Fruit fly (Drosophila melanogaster): ENCODE results near the gene tst.

The tst gene

DNA sequence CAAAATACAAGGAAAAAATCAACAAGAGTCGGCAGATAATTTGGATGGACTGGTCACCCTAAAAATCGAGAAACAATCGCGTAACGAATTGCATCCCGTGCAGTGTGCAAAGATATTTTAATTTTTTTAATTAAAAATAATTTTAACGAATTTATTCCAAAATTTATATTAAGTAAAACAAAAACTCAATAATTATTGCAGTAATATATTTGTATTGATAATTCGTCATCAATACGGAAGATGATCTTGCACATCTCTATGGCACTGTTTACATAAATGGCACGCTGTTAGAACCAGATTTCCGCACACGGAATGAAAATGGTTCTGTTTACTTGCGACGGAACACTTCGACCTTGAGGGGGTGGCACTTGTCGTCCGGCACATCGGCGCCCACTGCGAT is at the start of gene tst:
Gene tst, minus strand, starts transcription at position 52 of the 400 bp plus-strand sequence.
- TF ChIP-seq psq (optimal IDR thresholded peaks at IDR 0.05) (no peak), Dll (optimal IDR thresholded peaks at IDR 0.05) (no peak), CG8478 (optimal IDR thresholded peaks at IDR 0.05) (no peak), usp (GFP tag; optimal IDR thresholded peaks at IDR 0.05) (no peak), pan (optimal IDR thresholded peaks at IDR 0.05) (no peak), EcR (GFP tag; optimal IDR thresholded peaks at IDR 0.05) (no peak)

DNA sequence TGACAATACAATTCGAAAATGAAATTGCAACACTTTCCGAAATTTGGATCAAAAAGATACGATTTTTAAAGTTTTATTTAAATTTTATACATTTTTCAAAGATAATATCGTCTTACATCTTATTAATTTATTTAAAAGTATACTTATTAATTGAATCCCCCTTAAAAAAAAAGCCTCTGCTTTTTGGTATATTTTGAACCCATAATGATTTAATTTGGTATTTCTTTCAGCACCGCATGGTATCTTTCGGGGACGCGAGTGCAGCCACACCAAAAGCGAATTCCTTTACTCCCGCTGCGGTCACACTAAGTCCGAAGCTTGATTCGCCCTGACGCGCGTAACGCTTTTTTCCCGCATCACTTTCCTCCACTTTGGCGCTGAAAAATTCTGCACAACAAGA is 47.6 kb upstream of the tst start:
- no peak for TF ChIP-seq usp (GFP tag; optimal IDR thresholded peaks at IDR 0.05)
- no peak for TF ChIP-seq pan (optimal IDR thresholded peaks at IDR 0.05)
- no peak for TF ChIP-seq psq (optimal IDR thresholded peaks at IDR 0.05)
- no peak for TF ChIP-seq CG8478 (optimal IDR thresholded peaks at IDR 0.05)
- TF ChIP-seq EcR (GFP tag; optimal IDR thresholded peaks at IDR 0.05): no peak
- no peak for TF ChIP-seq Dll (optimal IDR thresholded peaks at IDR 0.05)

DNA sequence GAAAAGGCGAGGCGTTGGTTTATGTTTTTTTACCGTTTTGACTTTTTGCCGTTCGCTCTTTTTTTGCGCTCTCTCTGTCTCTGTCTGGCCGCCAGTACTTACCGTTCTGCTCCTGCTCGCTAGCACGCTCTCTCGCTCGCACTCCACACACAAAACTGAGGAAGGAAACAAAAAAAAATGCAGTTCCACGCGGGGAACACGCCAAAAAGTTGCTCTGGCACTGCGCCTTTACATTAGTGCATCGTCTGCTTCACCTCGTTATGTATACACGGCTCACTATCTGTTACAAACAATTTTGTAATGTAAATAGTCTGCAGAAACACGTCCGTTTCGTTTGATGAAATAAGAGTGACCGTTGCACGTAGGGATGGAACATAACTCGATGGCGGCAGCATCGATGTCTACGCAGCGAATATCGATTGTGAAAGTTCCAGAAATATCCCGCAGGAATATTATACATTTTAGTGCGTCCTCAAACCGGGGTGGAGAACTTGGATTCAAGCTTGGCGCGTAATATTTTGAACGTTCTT is 46.3 kb upstream of the tst start, which contains the start of the genes CG33111 and eIF4G2:
Gene CG33111, minus strand, starts transcription at position 359 of the 530 bp plus-strand sequence.
Gene eIF4G2, minus strand, starts transcription at position 359 of the 530 bp plus-strand sequence.
- TF ChIP-seq CG8478 (optimal IDR thresholded peaks at IDR 0.05) (peak; percentile 86), pan (optimal IDR thresholded peaks at IDR 0.05) (no peak)

- TF ChIP-seq usp (GFP tag; optimal IDR thresholded peaks at IDR 0.05) (no peak), pan (optimal IDR thresholded peaks at IDR 0.05) (no peak), psq (optimal IDR thresholded peaks at IDR 0.05) (no peak), EcR (GFP tag; optimal IDR thresholded peaks at IDR 0.05) (no peak), CG8478 (optimal IDR thresholded peaks at IDR 0.05) (no peak), Dll (optimal IDR thresholded peaks at IDR 0.05) (no peak)
Observed at dm6 chr3R:23817566-23818202, 45.0 kb upstream of the tst start.

DNA sequence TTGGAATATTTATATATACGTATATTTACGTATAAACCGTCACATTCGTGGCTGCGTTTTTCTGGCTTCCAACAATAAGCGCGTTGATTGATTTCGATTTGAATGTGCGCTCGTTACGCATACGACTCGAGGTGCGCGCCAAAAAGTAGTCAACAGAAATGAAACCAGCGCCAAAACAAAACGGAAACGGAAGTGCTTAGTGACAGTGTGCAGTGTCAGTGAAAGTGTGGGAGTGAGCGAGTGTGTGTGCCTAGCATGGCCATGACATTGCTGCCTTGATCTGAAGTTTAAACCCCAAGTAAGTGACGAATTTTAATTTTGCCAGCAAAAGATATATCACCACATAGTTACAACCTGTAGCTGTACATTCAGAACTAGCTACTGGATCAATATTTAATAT is 31.0 kb upstream of the tst start, which contains the start of gene CG34355:
Gene CG34355, plus strand, starts transcription at position 192 of the 400 bp plus-strand sequence.
- no peak for TF ChIP-seq usp (GFP tag; optimal IDR thresholded peaks at IDR 0.05)
- TF ChIP-seq Dll (optimal IDR thresholded peaks at IDR 0.05): no peak
- TF ChIP-seq pan (optimal IDR thresholded peaks at IDR 0.05): no peak
- TF ChIP-seq CG8478 (optimal IDR thresholded peaks at IDR 0.05): no peak
- TF ChIP-seq psq (optimal IDR thresholded peaks at IDR 0.05): no peak
- TF ChIP-seq EcR (GFP tag; optimal IDR thresholded peaks at IDR 0.05): no peak

DNA sequence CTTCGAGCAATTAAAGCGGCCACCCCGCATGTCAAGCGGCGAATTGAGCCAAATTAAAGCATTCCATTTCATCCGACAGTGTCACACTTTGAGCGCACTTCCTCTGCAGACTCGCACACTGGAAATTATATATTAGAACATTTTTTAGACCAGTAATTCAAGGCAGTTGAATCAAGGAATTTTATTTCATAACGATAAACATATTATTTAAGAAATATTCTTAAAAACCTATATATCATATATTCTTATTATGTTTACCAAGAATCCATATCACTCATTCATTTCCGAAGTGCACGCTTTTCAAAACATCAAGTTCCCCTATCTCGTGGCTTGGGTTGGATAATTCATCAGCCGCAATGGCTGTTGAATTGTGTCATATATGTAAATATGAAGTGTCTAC is 18.8 kb upstream of the tst start:
- peak; percentile 6 for TF ChIP-seq pan (optimal IDR thresholded peaks at IDR 0.05)
- no peak for TF ChIP-seq CG8478 (optimal IDR thresholded peaks at IDR 0.05)

DNA sequence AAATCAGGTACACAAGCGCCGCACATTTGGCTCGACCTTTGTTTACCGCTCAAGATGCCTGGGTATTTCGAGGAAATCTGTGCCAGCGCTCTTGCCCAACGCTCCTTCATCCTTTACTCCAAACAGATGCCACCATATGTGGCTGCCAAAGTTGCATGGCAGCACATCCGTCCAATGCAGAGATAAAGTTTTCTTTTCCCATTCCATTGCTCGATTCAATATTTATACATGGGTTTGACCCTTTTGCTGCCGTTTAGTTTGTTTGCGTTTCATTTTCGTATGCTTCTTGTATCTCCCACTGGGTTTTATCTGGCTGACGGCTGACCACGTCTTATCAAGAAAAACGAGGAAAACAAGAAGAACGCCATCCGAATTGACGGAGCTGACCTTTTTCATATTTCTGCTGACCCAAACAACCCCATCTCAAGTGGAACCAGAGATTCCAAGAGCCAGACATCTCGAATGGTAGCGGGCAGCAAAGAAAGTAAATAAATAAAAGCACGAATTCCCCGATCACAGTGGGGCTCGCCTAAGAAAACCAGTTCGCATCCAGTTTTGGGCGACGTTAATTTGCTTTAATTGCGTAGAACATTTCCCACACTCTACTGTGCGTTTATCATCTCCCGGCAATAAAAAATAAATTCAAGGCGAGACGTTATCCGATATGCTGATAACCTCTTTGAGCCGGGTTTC is 18.0 kb upstream of the tst start:
- TF ChIP-seq CG8478 (optimal IDR thresholded peaks at IDR 0.05) (no peak), Dll (optimal IDR thresholded peaks at IDR 0.05) (no peak), pan (optimal IDR thresholded peaks at IDR 0.05) (no peak), usp (GFP tag; optimal IDR thresholded peaks at IDR 0.05) (no peak), EcR (GFP tag; optimal IDR thresholded peaks at IDR 0.05) (no peak)

DNA sequence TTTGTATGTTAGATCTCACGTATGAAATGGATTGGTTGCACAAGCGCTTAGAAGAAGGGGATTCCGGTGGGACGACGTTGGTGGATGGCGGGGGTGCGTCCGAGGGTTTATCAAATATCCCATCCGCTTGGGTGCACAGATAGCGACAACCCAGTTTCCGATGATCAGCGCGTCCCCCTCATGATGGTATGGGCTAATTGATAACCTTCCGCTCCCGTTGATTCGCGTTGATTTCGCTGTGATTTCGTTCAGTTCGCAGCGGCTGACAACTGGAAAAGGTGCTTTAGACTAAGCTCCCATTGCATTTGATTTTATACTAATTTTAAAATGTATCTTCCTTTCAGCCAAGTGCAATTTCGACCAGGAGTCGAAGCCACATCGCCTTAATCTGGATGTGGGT is 16.9 kb upstream of the tst start:
- TF ChIP-seq pan (optimal IDR thresholded peaks at IDR 0.05): no peak
- no peak for TF ChIP-seq EcR (GFP tag; optimal IDR thresholded peaks at IDR 0.05)
- TF ChIP-seq psq (optimal IDR thresholded peaks at IDR 0.05): no peak

- TF ChIP-seq Dll (optimal IDR thresholded peaks at IDR 0.05) (no peak), EcR (GFP tag; optimal IDR thresholded peaks at IDR 0.05) (peak in 1 of 2 experiments; percentile 70)
Observed at dm6 chr3R:23788406-23789021, 15.9 kb upstream of the tst start.

DNA sequence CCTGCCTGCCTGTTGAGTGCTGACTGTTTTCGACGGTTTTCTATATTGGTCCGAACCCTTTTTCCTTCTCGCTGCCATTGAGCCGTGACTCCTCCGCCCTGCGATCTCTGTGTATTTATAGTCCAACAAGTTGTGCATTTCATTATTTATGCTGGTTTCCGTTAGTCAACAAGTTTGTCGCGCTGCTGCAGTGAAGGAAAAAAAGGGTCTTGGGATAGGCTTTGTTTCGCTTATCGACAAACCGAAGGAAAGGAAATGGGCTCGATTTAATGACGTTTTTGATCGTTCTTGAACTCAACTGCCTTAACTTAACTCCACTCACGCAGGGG is 14.9 kb upstream of the tst start:
- TF ChIP-seq EcR (GFP tag; optimal IDR thresholded peaks at IDR 0.05): no peak
- no peak for TF ChIP-seq usp (GFP tag; optimal IDR thresholded peaks at IDR 0.05)
- no peak for TF ChIP-seq CG8478 (optimal IDR thresholded peaks at IDR 0.05)
- no peak for TF ChIP-seq psq (optimal IDR thresholded peaks at IDR 0.05)
- no peak for TF ChIP-seq pan (optimal IDR thresholded peaks at IDR 0.05)
- no peak for TF ChIP-seq Dll (optimal IDR thresholded peaks at IDR 0.05)

- no peak for TF ChIP-seq usp (GFP tag; optimal IDR thresholded peaks at IDR 0.05)
- no peak for TF ChIP-seq Dll (optimal IDR thresholded peaks at IDR 0.05)
- TF ChIP-seq EcR (GFP tag; optimal IDR thresholded peaks at IDR 0.05): no peak
- TF ChIP-seq pan (optimal IDR thresholded peaks at IDR 0.05): no peak
- TF ChIP-seq psq (optimal IDR thresholded peaks at IDR 0.05): no peak
- no peak for TF ChIP-seq CG8478 (optimal IDR thresholded peaks at IDR 0.05)
Observed at dm6 chr3R:23786768-23787631, 14.3 kb upstream of the tst start.
